Fruit fly (Drosophila melanogaster) whole organism, embryonic: ENCODE measurements around the gene ocn.

ENCODE experiments used
- Awh ChIP-seq: fragments of 200-800 bp; sonication (Bioruptor generic); IDR thresholded peaks from 2 replicates; pipeline ENCODE4, ENCODE4 v1.3.6; 2022; ENCODE audit warnings: missing biosample characterization, missing genetic modification characterization
- BEAF-32 ChIP-seq: fragments of 200-800 bp; sonication (Bioruptor generic); optimal IDR thresholded peaks from 3 replicates; lab custom pipeline; 2017; ENCODE audit warnings: missing biosample characterization, missing genetic modification characterization, mild to moderate bottlenecking, moderate library complexity, missing genetic modification reagents
- C15 ChIP-seq: fragments of 200-800 bp; sonication (Bioruptor generic); IDR thresholded peaks from 3 replicates; pipeline ENCODE4 v1.3.6; 2022; ENCODE audit warnings: missing biosample characterization, missing genetic modification characterization
- CG10267 ChIP-seq: fragments of 200-800 bp; sonication (Bioruptor generic); optimal IDR thresholded peaks from 2 replicates; lab custom pipeline; 2018; ENCODE audit warnings: missing biosample characterization, mild to moderate bottlenecking, missing genetic modification characterization, moderate library complexity
- CG10565 ChIP-seq: fragments of 200-800 bp; sonication (Bioruptor generic); optimal IDR thresholded peaks from 3 replicates; lab custom pipeline; 2016; ENCODE audit warnings: missing biosample characterization, mild to moderate bottlenecking, missing genetic modification characterization
- CG11398 ChIP-seq: fragments of 200-800 bp; sonication (Bioruptor generic); optimal IDR thresholded peaks from 2 replicates; lab custom pipeline; 2016; ENCODE audit warnings: missing biosample characterization, missing genetic modification characterization
- CG11456 ChIP-seq: fragments of 200-800 bp; sonication (Bioruptor generic); IDR thresholded peaks from 3 replicates; pipeline ENCODE4 v1.3.6; 2022; ENCODE audit warnings: missing biosample characterization, missing genetic modification characterization
- CG11504 ChIP-seq: fragments of 200-800 bp; sonication (Bioruptor generic); optimal IDR thresholded peaks from 3 replicates; lab custom pipeline; 2019; ENCODE audit warnings: missing biosample characterization, mild to moderate bottlenecking, missing genetic modification characterization, moderate library complexity
- CG11723 ChIP-seq: fragments of 200-800 bp; sonication (Bioruptor generic); optimal IDR thresholded peaks from 2 replicates; lab custom pipeline; 2017; ENCODE audit warnings: missing biosample characterization, mild to moderate bottlenecking, missing genetic modification characterization
- CG12155 ChIP-seq: fragments of 200-800 bp; sonication (Bioruptor generic); optimal IDR thresholded peaks from 3 replicates; lab custom pipeline; 2016; ENCODE audit warnings: missing biosample characterization, missing genetic modification characterization
- CG12744 ChIP-seq: fragments of 200-800 bp; sonication (Bioruptor generic); optimal IDR thresholded peaks from 2 replicates; lab custom pipeline; 2016; ENCODE audit warnings: missing biosample characterization, missing genetic modification characterization
- CG12769 ChIP-seq: fragments of 200-800 bp; sonication (Bioruptor generic); optimal IDR thresholded peaks from 2 replicates; lab custom pipeline; 2019; ENCODE audit warnings: missing biosample characterization, mild to moderate bottlenecking, missing genetic modification characterization, moderate library complexity
- CG15269 ChIP-seq: fragments of 200-800 bp; sonication (Bioruptor generic); optimal IDR thresholded peaks from 2 replicates; lab custom pipeline; 2018; ENCODE audit warnings: missing biosample characterization, mild to moderate bottlenecking, missing genetic modification characterization, moderate library complexity
- CG1647 ChIP-seq: fragments of 200-800 bp; sonication (Bioruptor generic); optimal IDR thresholded peaks from 3 replicates; lab custom pipeline; 2016; ENCODE audit warnings: missing biosample characterization, missing genetic modification characterization
- CG2116 ChIP-seq: fragments of 200-800 bp; sonication (Bioruptor generic); optimal IDR thresholded peaks from 3 replicates; lab custom pipeline; 2018; ENCODE audit warnings: missing biosample characterization, mild to moderate bottlenecking, missing genetic modification characterization
- CG34224 ChIP-seq: fragments of 200-800 bp; sonication (Bioruptor generic); IDR thresholded peaks from 3 replicates; pipeline ENCODE4 v1.3.6; 2022; ENCODE audit warnings: missing biosample characterization, missing genetic modification characterization; ENCODE audit not compliant: partially characterized antibody
- CG7745 ChIP-seq: fragments of 200-800 bp; sonication (Bioruptor generic); optimal IDR thresholded peaks from 2 replicates; lab custom pipeline; 2018; ENCODE audit warnings: missing biosample characterization, mild to moderate bottlenecking, missing genetic modification characterization, moderate library complexity
- CG8478 ChIP-seq: fragments of >200 bp; optimal IDR thresholded peaks from 2 replicates; lab custom pipeline; 2018
- CrebB ChIP-seq: fragments of 200-800 bp; sonication (Bioruptor generic); optimal IDR thresholded peaks from 3 replicates; lab custom pipeline; 2018; ENCODE audit warnings: missing biosample characterization, mild to moderate bottlenecking, missing genetic modification characterization
- D19A ChIP-seq: fragments of 200-800 bp; optimal IDR thresholded peaks from 3 replicates; lab custom pipeline; 2019; ENCODE audit warnings: missing biosample characterization, mild to moderate bottlenecking, missing genetic modification characterization, moderate library complexity
- Deaf1 ChIP-seq: fragments of 200-800 bp; optimal IDR thresholded peaks from 3 replicates; lab custom pipeline; 2019; ENCODE audit warnings: missing biosample characterization, mild to moderate bottlenecking, missing genetic modification characterization, moderate library complexity
- Dll ChIP-seq: fragments of 200-800 bp; sonication (Bioruptor generic); IDR thresholded peaks from 4 replicates; pipeline ENCODE4 v1.3.6; 2022; ENCODE audit warnings: missing biosample characterization, missing genetic modification characterization; ENCODE audit not compliant: partially characterized antibody
- Doc2 ChIP-seq: fragments of 200-800 bp; sonication (Bioruptor generic); IDR thresholded peaks from 2 replicates; pipeline ENCODE4 v1.3.6; 2022; ENCODE audit warnings: missing biosample characterization, missing genetic modification characterization
- Elba2 ChIP-seq: fragments of 200-800 bp; sonication (Bioruptor generic); optimal IDR thresholded peaks from 3 replicates; lab custom pipeline; 2016; ENCODE audit warnings: missing biosample characterization, missing genetic modification characterization
- Ets97D ChIP-seq: fragments of 200-800 bp; sonication (Bioruptor generic); optimal IDR thresholded peaks from 3 replicates; lab custom pipeline; 2016; ENCODE audit warnings: missing biosample characterization, missing genetic modification characterization
- HmgZ ChIP-seq: fragments of 200-800 bp; sonication (Bioruptor generic); optimal IDR thresholded peaks from 2 replicates; lab custom pipeline; 2018; ENCODE audit warnings: missing biosample characterization, mild to moderate bottlenecking, missing genetic modification characterization
- MESR4 ChIP-seq: fragments of 200-800 bp; sonication (Bioruptor generic); optimal IDR thresholded peaks from 2 replicates; lab custom pipeline; 2018; ENCODE audit warnings: missing biosample characterization, mild to moderate bottlenecking, missing genetic modification characterization, moderate library complexity
- Oli ChIP-seq: fragments of 200-800 bp; sonication (Bioruptor generic); optimal IDR thresholded peaks from 2 replicates; lab custom pipeline; 2018; ENCODE audit warnings: missing biosample characterization, mild to moderate bottlenecking, missing genetic modification characterization, moderate library complexity
- Sox102F ChIP-seq: fragments of 200-800 bp; sonication (Bioruptor generic); optimal IDR thresholded peaks from 2 replicates; lab custom pipeline; 2018; ENCODE audit warnings: missing biosample characterization, mild to moderate bottlenecking, missing genetic modification characterization, moderate library complexity
- Sry-δ ChIP-seq: fragments of 200-800 bp; sonication (Bioruptor generic); optimal IDR thresholded peaks from 2 replicates; lab custom pipeline; 2016; ENCODE audit warnings: missing biosample characterization, missing genetic modification characterization
- YL-1 ChIP-seq: fragments of 200-800 bp; sonication (Bioruptor generic); optimal IDR thresholded peaks from 3 replicates; lab custom pipeline; 2017; ENCODE audit warnings: missing biosample characterization, mild to moderate bottlenecking, missing genetic modification characterization
- chn ChIP-seq: fragments of 200-800 bp; sonication (Bioruptor generic); optimal IDR thresholded peaks from 2 replicates; lab custom pipeline; 2016; ENCODE audit warnings: missing biosample characterization, missing genetic modification characterization
- crp ChIP-seq, 2 experiments: fragments of 200-800 bp; sonication (Bioruptor generic); optimal IDR thresholded peaks; 2 replicates in 1 of 2; 3 replicates in 1 of 2; lab custom pipeline; 2017; ENCODE audit warnings: missing biosample characterization in 2 of 2, missing genetic modification characterization in 2 of 2, mild to moderate bottlenecking in 1 of 2, moderate library complexity in 1 of 2
- disco-r ChIP-seq: fragments of 200-800 bp; sonication (Bioruptor generic); optimal IDR thresholded peaks from 2 replicates; lab custom pipeline; 2016; ENCODE audit warnings: missing biosample characterization, missing genetic modification characterization
- dpn ChIP-seq, 2 experiments: fragments of 200-800 bp; sonication (Bioruptor generic); optimal IDR thresholded peaks; 3 replicates each; lab custom pipeline; 2016; ENCODE audit warnings: missing biosample characterization in 2 of 2, missing genetic modification characterization in 2 of 2
- gce ChIP-seq: fragments of 200-800 bp; sonication (Bioruptor generic); IDR thresholded peaks from 3 replicates; pipeline ENCODE4 v1.3.6; 2022; ENCODE audit warnings: missing biosample characterization, missing genetic modification characterization
- gcm ChIP-seq: fragments of 200-800 bp; sonication (Bioruptor generic); optimal IDR thresholded peaks from 2 replicates; lab custom pipeline; 2019; ENCODE audit warnings: missing biosample characterization, mild to moderate bottlenecking, missing genetic modification characterization, moderate library complexity
- maf-S ChIP-seq: fragments of 200-800 bp; sonication (Bioruptor generic); optimal IDR thresholded peaks from 2 replicates; lab custom pipeline; 2016; ENCODE audit warnings: missing biosample characterization, missing genetic modification characterization
- pfk ChIP-seq: fragments of 200-800 bp; sonication (Bioruptor generic); optimal IDR thresholded peaks from 2 replicates; lab custom pipeline; 2018; ENCODE audit warnings: missing biosample characterization, mild to moderate bottlenecking, missing genetic modification characterization, moderate library complexity
- run ChIP-seq: fragments of 200-800 bp; sonication (Bioruptor generic); optimal IDR thresholded peaks from 3 replicates; lab custom pipeline; 2018; ENCODE audit warnings: missing biosample characterization, mild to moderate bottlenecking, missing genetic modification characterization
- sug ChIP-seq: fragments of 200-800 bp; optimal IDR thresholded peaks from 2 replicates; lab custom pipeline; 2019; ENCODE audit warnings: missing biosample characterization, mild to moderate bottlenecking, missing genetic modification characterization, moderate library complexity
- vnd ChIP-seq: fragments of 200-800 bp; sonication (Bioruptor generic); IDR thresholded peaks from 3 replicates; pipeline ENCODE4 v1.3.6; 2022; ENCODE audit warnings: missing biosample characterization, missing genetic modification characterization; ENCODE audit not compliant: partially characterized antibody
- wdn ChIP-seq: fragments of 200-800 bp; sonication (Bioruptor generic); IDR thresholded peaks from 2 replicates; pipeline ENCODE4 v1.3.6; 2022; ENCODE audit warnings: missing biosample characterization, missing genetic modification characterization

ocn gene

dm6 chr3R:29993134-29993533 is 44.4 kb downstream of the ocn start, which contains the start of gene Acph-1 (continued):
- TF ChIP-seq Deaf1 (no peak), Ets97D (no peak), wdn (GFP tag; lab: Robert Waterston, UW) (no peak), Sry-δ (GFP tag; lab: Kevin White, UChicago) (peak; percentile 46), maf-S (GFP tag; lab: Kevin White, UChicago) (no peak), C15 (GFP tag; lab: Robert Waterston, UW) (no peak), gce (GFP tag; lab: Robert Waterston, UW) (no peak), CG8478 (no peak), crp (GFP tag; optimal IDR thresholded peaks at IDR 0.05; lab: Kevin White, UChicago) (peak in 1 of 2 experiments; percentile 21), CG11504 (tag; lab: Kevin White, UChicago) (no peak), BEAF-32 (GFP tag; lab: Kevin White, UChicago) (peak; percentile 17), vnd (no peak), CG12769 (tag; lab: Kevin White, UChicago) (no peak), YL-1 (GFP tag; lab: Kevin White, UChicago) (peak; percentile 18), CrebB (no peak), MESR4 (peak; percentile 62), CG12744 (GFP tag; lab: Kevin White, UChicago) (no peak), Doc2 (GFP tag; lab: Robert Waterston, UW) (no peak), run (tag; lab: Kevin White, UChicago) (no peak), CG34224 (GFP tag; lab: Robert Waterston, UW) (0 out of 3 replicates have a peak, but pooled peaks have one; percentile 40), Sox102F (GFP tag; lab: Kevin White, UChicago) (no peak), CG11398 (GFP tag; lab: Kevin White, UChicago) (no peak), CG10267 (tag; lab: Kevin White, UChicago) (no peak), CG7745 (tag; lab: Kevin White, UChicago) (no peak), Elba2 (GFP tag; lab: Kevin White, UChicago) (no peak), CG2116 (GFP tag; lab: Kevin White, UChicago) (peak; percentile 98), CG11723 (GFP tag; lab: Kevin White, UChicago) (no peak), chn (no peak), Oli (tag; lab: Kevin White, UChicago) (no peak), CG15269 (tag; lab: Kevin White, UChicago) (no peak), Awh (GFP tag; lab: Robert Waterston, UW) (no peak), CG11456 (GFP tag; lab: Robert Waterston, UW) (no peak), disco-r (GFP tag; lab: Kevin White, UChicago) (no peak), sug (tag; lab: Kevin White, UChicago) (no peak), pfk (no peak), D19A (tag; lab: Kevin White, UChicago) (no peak), CG10565 (GFP tag; lab: Kevin White, UChicago) (no peak), HmgZ (tag; lab: Kevin White, UChicago) (no peak), dpn (GFP tag; optimal IDR thresholded peaks at IDR 0.05; lab: Kevin White, UChicago) (no peak), CG12155 (GFP tag; lab: Kevin White, UChicago) (no peak), gcm (GFP tag; lab: Kevin White, UChicago) (no peak), Dll (0 out of 4 replicates have a peak, but pooled peaks have one; percentile 32), CG1647 (GFP tag; lab: Kevin White, UChicago) (no peak)
